Worm (Caenorhabditis elegans): ENCODE data around the gene grd-12.

The grd-12 gene

DNA sequence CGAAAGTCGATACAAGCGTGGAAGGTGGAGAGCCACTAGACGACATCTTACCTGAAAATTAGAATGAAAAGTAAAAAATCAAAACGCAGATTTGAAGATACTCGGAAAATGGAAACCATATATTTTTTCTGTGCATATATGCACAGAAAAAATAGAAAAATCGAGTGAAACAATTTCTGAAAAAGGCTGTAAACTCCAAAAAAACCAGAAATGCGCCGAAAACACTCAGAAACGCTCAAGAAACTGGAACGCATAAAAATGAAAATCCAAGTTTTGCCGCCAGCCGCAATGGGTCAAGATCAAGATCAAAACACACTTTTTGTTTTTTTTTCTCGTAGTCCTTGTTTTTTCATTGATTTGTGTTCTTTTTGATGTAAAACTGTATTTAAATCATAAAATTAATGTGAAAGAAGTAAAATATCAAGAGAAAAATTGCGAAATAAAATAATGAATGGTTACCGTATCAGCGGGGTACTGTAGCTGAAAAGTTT is 14.4 kb downstream of the grd-12 start, which contains the start of gene T01C3.3:
Gene T01C3.3 (minus strand): TSS at position 51 of the 491 bp plus-strand sequence.
- TF ChIP-seq hlh-13 (GFP tag; optimal IDR thresholded peaks at IDR 0.05) = no peak
- no peak for TF ChIP-seq fax-1 (tag; optimal IDR thresholded peaks at IDR 0.05)
- no peak for TF ChIP-seq lin-11 (tag; optimal IDR thresholded peaks at IDR 0.05)
- TF ChIP-seq C08G9.2 (tag; optimal IDR thresholded peaks at IDR 0.05) = no peak

DNA sequence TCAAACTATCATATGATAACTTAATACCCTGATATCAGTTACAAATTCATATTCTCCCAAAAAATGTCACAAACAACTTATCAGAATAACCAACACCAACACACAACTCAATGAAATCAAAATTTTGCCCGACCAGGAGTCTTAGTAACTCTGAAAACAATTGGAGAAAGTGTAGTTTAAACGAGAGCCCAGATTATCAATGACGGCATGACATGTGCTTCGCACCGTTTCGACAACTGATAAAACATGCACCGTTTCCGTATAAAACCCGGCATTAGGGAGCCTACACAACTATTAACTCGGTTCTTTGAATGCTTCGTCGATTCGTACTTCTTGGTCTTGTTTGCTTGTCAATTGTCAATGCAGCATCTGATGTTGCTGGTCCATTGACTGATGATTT is 15.3 kb downstream of the grd-12 start, which contains the start of gene fil-1:
Gene fil-1 (plus strand): TSS at position 219 of the 400 bp plus-strand sequence.
- TF ChIP-seq tbx-7 (tag; optimal IDR thresholded peaks at IDR 0.05) (no peak), ceh-9 (tag; optimal IDR thresholded peaks at IDR 0.05) (no peak), unc-55 (GFP tag; optimal IDR thresholded peaks at IDR 0.05) (no peak), F13H6.1 (tag; optimal IDR thresholded peaks at IDR 0.05) (no peak), unc-86 (tag; optimal IDR thresholded peaks at IDR 0.05) (no peak), hlh-30 (tag; optimal IDR thresholded peaks at IDR 0.05; ENCODE audit: insufficient read depth) (no peak), elt-2 (tag; optimal IDR thresholded peaks at IDR 0.05) (no peak), unc-3 (GFP tag; conservative IDR thresholded peaks at IDR 0.05) (no peak), unc-3 (tag; optimal IDR thresholded peaks at IDR 0.05) (no peak), rnt-1 (tag; optimal IDR thresholded peaks at IDR 0.05) (no peak), madf-2 (tag; optimal IDR thresholded peaks at IDR 0.05) (no peak), ztf-16 (tag; optimal IDR thresholded peaks at IDR 0.05) (no peak), nfya-1 (tag; optimal IDR thresholded peaks at IDR 0.05) (no peak), ceh-34 (tag; optimal IDR thresholded peaks at IDR 0.05) (no peak), pat-9 (tag; optimal IDR thresholded peaks at IDR 0.05) (no peak), hlh-15 (tag; optimal IDR thresholded peaks at IDR 0.05) (no peak), lim-6 (tag; optimal IDR thresholded peaks at IDR 0.05) (no peak)

DNA sequence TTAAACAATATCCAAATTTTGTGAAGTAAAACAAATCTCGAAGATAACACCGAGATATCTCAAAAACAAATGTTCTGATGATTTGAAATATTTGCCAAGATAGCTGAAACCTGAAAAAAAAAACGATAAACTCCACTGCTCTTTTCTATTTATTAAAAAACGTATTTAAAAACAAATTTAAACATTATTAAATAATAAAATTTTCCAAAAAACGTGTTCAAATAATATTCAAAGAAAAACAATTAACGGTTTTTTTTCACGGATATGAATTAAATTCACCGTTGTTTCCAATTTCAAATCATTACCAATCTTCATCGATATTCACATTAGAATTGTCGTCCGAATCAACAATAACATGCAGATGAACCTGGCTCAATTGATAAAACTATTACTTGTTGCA is 17.9 kb downstream of the grd-12 start, which contains the start of gene irld-14:
Gene irld-14 (plus strand): TSS at position 301 of the 400 bp plus-strand sequence.
- TF ChIP-seq unc-55 (GFP tag; optimal IDR thresholded peaks at IDR 0.05) = no peak
- TF ChIP-seq ceh-30 (tag; optimal IDR thresholded peaks at IDR 0.05) = no peak
- no peak for TF ChIP-seq lim-6 (tag; optimal IDR thresholded peaks at IDR 0.05)

DNA sequence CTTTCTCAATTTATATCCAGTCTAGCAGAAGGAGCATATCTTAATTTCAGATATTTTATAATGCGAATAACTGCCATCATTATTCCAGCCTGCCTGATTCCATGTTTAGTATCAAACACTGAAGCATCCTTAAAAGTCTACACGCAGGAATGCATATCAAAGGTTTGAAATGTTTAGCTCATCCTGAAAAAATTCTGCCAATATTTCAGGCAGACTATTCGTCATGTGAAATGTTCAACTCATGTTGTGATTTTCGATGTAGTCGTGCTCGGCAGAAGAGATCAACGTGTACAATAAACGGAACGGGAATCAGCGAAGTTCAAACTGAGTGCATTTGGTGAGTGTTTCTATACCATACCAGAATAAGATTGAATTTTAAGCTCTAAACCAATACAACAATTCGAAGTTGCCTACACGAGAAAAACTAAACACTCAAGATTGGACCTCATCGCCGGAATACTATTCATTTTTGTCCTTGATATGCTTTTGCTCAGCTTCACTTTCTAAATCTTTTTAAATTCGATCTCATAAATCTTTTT is 21.2 kb downstream of the grd-12 start, which contains the start of gene T01C3.11:
Gene T01C3.11 (plus strand): TSS at position 51 of the 539 bp plus-strand sequence.
- TF ChIP-seq lin-11 (tag; optimal IDR thresholded peaks at IDR 0.05) = no peak
- TF ChIP-seq ttx-3 (tag; optimal IDR thresholded peaks at IDR 0.05) = no peak
- TF ChIP-seq ceh-31 (tag; optimal IDR thresholded peaks at IDR 0.05) = no peak
- TF ChIP-seq tbx-2 (tag; optimal IDR thresholded peaks at IDR 0.05) = no peak
- TF ChIP-seq madf-2 (tag; optimal IDR thresholded peaks at IDR 0.05) = no peak
- no peak for TF ChIP-seq hlh-6 (tag; optimal IDR thresholded peaks at IDR 0.05)
- no peak for TF ChIP-seq pha-2 (tag; optimal IDR thresholded peaks at IDR 0.05)
- no peak for TF ChIP-seq dve-1 (tag; optimal IDR thresholded peaks at IDR 0.05)
- TF ChIP-seq odd-2 (tag; optimal IDR thresholded peaks at IDR 0.05) = no peak
- no peak for TF ChIP-seq npax-4 (tag; optimal IDR thresholded peaks at IDR 0.05)
- TF ChIP-seq ceh-24 (tag; optimal IDR thresholded peaks at IDR 0.05) = no peak
- no peak for TF ChIP-seq unc-42 (tag; optimal IDR thresholded peaks at IDR 0.05)
- no peak for TF ChIP-seq F13H6.1 (tag; optimal IDR thresholded peaks at IDR 0.05)

DNA sequence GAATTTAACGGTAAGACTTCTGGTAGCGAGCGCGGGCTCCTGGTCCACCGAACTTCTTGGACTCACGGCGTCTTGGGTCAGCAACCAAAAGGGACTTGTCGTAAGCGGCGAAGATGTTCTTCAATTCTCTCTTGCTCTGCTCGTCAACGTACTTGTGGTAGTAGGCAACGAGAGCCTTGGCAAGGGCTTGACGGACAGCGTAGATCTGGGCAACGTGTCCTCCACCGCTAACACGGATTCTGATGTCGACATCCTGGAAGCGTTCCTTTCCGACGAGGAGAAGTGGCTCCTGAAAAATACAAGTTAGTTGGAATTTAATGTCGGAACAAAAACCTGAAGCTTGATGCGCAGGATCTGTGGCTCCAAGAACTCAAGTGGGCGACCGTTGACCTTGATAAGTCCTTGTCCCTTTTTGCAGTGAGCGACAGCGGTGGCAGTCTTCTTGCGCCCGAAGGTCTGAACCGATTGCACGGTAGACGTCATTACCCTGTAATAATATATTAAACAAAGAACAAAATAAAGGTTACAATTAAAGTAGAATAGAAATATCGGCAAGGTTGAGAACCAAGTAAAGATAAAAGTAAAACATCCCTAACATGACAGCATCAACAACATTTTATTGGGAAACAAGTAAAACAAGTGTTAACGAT is 21.9 kb downstream of the grd-12 start, which contains the start of gene rps-16:
Gene rps-16 (minus strand): TSS at position 487 of the 650 bp plus-strand sequence.
- TF ChIP-seq pag-3 (tag; optimal IDR thresholded peaks at IDR 0.05; ENCODE audit: borderline replicate concordance) (no peak), npax-4 (tag; optimal IDR thresholded peaks at IDR 0.05) (no peak), hlh-30 (tag; optimal IDR thresholded peaks at IDR 0.05; ENCODE audit: insufficient read depth) (no peak), odd-2 (tag; optimal IDR thresholded peaks at IDR 0.05) (no peak), ets-4 (tag; optimal IDR thresholded peaks at IDR 0.05) (no peak), ceh-6 (GFP tag; optimal IDR thresholded peaks at IDR 0.05) (no peak), T23F11.4 (GFP tag; optimal IDR thresholded peaks at IDR 0.05) (no peak), ref-2 (tag; optimal IDR thresholded peaks at IDR 0.05) (no peak), gmeb-2 (tag; optimal IDR thresholded peaks at IDR 0.05) (no peak), nhr-11 (tag; optimal IDR thresholded peaks at IDR 0.05) (no peak), K02D7.2 (tag; optimal IDR thresholded peaks at IDR 0.05) (no peak), ceh-45 (GFP tag; IDR thresholded peaks at IDR 0.05) (no peak), syd-9 (tag; optimal IDR thresholded peaks at IDR 0.05) (no peak), ceh-30 (tag; optimal IDR thresholded peaks at IDR 0.05) (no peak)
